Worm (Caenorhabditis elegans) whole organism, L4 larva: ENCODE results near the gene rsp-5.

Experiments
- aly-2 ChIP-seq: sonication (generic microtip); optimal IDR thresholded peaks from 2 replicates; lab custom pipeline; 2018; ENCODE audit warnings: missing biosample characterization, missing genetic modification characterization
- ama-1 ChIP-seq: fragments of 150-350 bp; optimal IDR thresholded peaks from 2 replicates; lab custom pipeline; 2014; ENCODE audit warnings: inconsistent platforms, mixed read lengths
- jun-1 ChIP-seq: fragments of 150-350 bp; optimal IDR thresholded peaks from 2 replicates; lab custom pipeline; 2014; ENCODE audit warnings: missing biosample characterization, missing genetic modification reagents, missing genetic modification characterization

DNA sequence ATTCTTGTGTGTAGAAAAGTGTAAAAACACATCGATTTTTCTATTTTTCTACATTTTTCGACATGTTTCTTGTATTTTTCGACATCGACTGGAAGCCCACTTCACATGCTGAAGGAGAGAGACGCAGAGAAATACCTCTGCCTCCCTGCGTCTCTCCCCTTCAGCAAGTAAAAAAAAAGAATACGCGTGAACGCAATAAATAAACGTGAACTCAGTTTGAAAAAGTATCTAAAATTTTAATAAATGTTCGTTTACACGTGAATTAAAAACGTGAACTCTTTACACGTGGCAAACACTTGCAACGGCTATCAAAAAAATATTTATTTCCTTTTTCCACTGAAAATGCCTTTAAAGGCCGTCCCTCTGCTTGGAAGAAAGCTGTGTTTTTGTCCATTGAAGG is 12.9 kb downstream of the rsp-5 start, which contains the start of gene R05G9.1:
- TF ChIP-seq jun-1 (no peak), aly-2 (tag; lab: Kevin White, UChicago) (no peak), ama-1 (lab: Kevin White, UChicago) (no peak)
